Worm (Caenorhabditis elegans) whole organism, early embryonic: Measurements from ENCODE around the gene ser-4.

ENCODE experiments used
- B0310.2 ChIP-seq: sonication (generic microtip); optimal IDR thresholded peaks from 2 replicates; lab custom pipeline; 2016; ENCODE audit warnings: mild to moderate bottlenecking, missing genetic modification characterization, missing compliant biosample characterization
- ama-1 ChIP-seq: fragments of 150-350 bp; optimal IDR thresholded peaks from 2 replicates; lab custom pipeline; 2014
- ceh-13 ChIP-seq: fragments of 200-800 bp; sonication (Bioruptor generic); optimal IDR thresholded peaks from 2 replicates; lab custom pipeline; 2018; ENCODE audit warnings: mild to moderate bottlenecking, missing genetic modification characterization, missing compliant biosample characterization
- flt-1 ChIP-seq: fragments of 200-800 bp; sonication (Bioruptor generic); IDR thresholded peaks from 2 replicates; pipeline ENCODE4 v1.3.6; 2022; ENCODE audit warnings: missing genetic modification characterization, missing compliant biosample characterization
- hmbx-1 ChIP-seq: sonication (generic microtip); optimal IDR thresholded peaks from 2 replicates; lab custom pipeline; 2016; ENCODE audit warnings: mild to moderate bottlenecking, missing genetic modification characterization, missing compliant biosample characterization
- hmg-4 ChIP-seq: fragments of 200-800 bp; sonication (Bioruptor generic); optimal IDR thresholded peaks from 2 replicates; lab custom pipeline; 2018; ENCODE audit warnings: mild to moderate bottlenecking, missing genetic modification characterization, missing compliant biosample characterization
- hnd-1 ChIP-seq: sonication (generic microtip); optimal IDR thresholded peaks from 2 replicates; lab custom pipeline; 2016; ENCODE audit warnings: missing genetic modification characterization, missing compliant biosample characterization
- pes-1 ChIP-seq: fragments of 200-800 bp; sonication (Bioruptor generic); IDR thresholded peaks from 2 replicates; pipeline ENCODE4 v1.3.6; 2022; ENCODE audit warnings: missing genetic modification reagents, missing genetic modification characterization, missing compliant biosample characterization
- tbx-11 ChIP-seq: fragments of 200-800 bp; sonication (Bioruptor generic); IDR thresholded peaks from 2 replicates; pipeline ENCODE4 v1.3.6; 2022; ENCODE audit warnings: missing genetic modification characterization, missing compliant biosample characterization
- tra-4 ChIP-seq: sonication (generic microtip); optimal IDR thresholded peaks from 2 replicates; lab custom pipeline; 2017; ENCODE audit warnings: missing genetic modification characterization, missing compliant biosample characterization

ce11 chrIII:1682262-1682661 is 50.6 kb downstream of the ser-4 start:
- TF ChIP-seq ama-1 (no peak), tra-4 (tag; lab: Kevin White, UChicago) (no peak), flt-1 (GFP tag; lab: Robert Waterston, UW) (no peak), ceh-13 (no peak), hnd-1 (tag; lab: Kevin White, UChicago) (no peak), hmg-4 (GFP tag; lab: Kevin White, UChicago) (no peak), pes-1 (GFP tag; lab: Robert Waterston, UW) (no peak), hmbx-1 (tag; lab: Kevin White, UChicago) (no peak), B0310.2 (tag; lab: Kevin White, UChicago) (no peak), tbx-11 (no peak)
